Fruit fly (Drosophila melanogaster) whole organism, embryonic: Measurements from ENCODE around the gene CG31710.

ENCODE experiments used
- ATbp ChIP-seq: fragments of 200-800 bp; sonication (Bioruptor generic); optimal IDR thresholded peaks from 2 replicates; lab custom pipeline; 2017; ENCODE audit warnings: missing biosample characterization, mild to moderate bottlenecking, missing genetic modification characterization, missing genetic modification reagents
- Abd-B ChIP-seq: fragments of 200-800 bp; sonication (Bioruptor generic); optimal IDR thresholded peaks from 2 replicates; lab custom pipeline; 2018; ENCODE audit warnings: missing biosample characterization, mild to moderate bottlenecking, missing genetic modification characterization, moderate library complexity
- Asciz ChIP-seq: fragments of 200-800 bp; sonication (Bioruptor generic); optimal IDR thresholded peaks from 2 replicates; lab custom pipeline; 2017; ENCODE audit warnings: missing biosample characterization, mild to moderate bottlenecking, missing genetic modification characterization, missing genetic modification reagents
- Blimp-1 ChIP-seq: fragments of 200-800 bp; sonication (Bioruptor generic); optimal IDR thresholded peaks from 3 replicates; lab custom pipeline; 2018; ENCODE audit warnings: missing biosample characterization, missing genetic modification characterization, mild to moderate bottlenecking, moderate library complexity, missing genetic modification reagents
- CG1024 ChIP-seq: fragments of 200-800 bp; sonication (Bioruptor generic); IDR thresholded peaks from 2 replicates; pipeline ENCODE4 v1.3.6; 2022; ENCODE audit warnings: missing biosample characterization, missing genetic modification characterization
- CG10366 ChIP-seq: fragments of 200-800 bp; sonication (Bioruptor generic); IDR thresholded peaks from 2 replicates; pipeline ENCODE4 v1.3.6; 2022; ENCODE audit warnings: missing biosample characterization, missing genetic modification characterization
- CG13287 ChIP-seq: fragments of 200-800 bp; sonication (Bioruptor generic); IDR thresholded peaks from 2 replicates; pipeline ENCODE4 v1.3.6; 2022; ENCODE audit warnings: missing biosample characterization, missing genetic modification characterization; ENCODE audit not compliant: partially characterized antibody
- CG13775 ChIP-seq: fragments of 200-800 bp; sonication (Bioruptor generic); optimal IDR thresholded peaks from 3 replicates; lab custom pipeline; 2017; ENCODE audit warnings: missing biosample characterization, mild to moderate bottlenecking, missing genetic modification characterization
- CG13894 ChIP-seq: fragments of 200-800 bp; sonication (Bioruptor generic); optimal IDR thresholded peaks from 3 replicates; lab custom pipeline; 2018; ENCODE audit warnings: missing biosample characterization, mild to moderate bottlenecking, missing genetic modification characterization, moderate library complexity
- CG14050 ChIP-seq: fragments of 200-800 bp; sonication (Bioruptor generic); IDR thresholded peaks from 3 replicates; pipeline ENCODE4 v1.3.6; 2022; ENCODE audit warnings: missing biosample characterization, missing genetic modification characterization
- CG15011 ChIP-seq: fragments of 200-800 bp; sonication (Bioruptor generic); optimal IDR thresholded peaks from 3 replicates; lab custom pipeline; 2018; ENCODE audit warnings: missing biosample characterization, mild to moderate bottlenecking, missing genetic modification characterization
- CG1529 ChIP-seq: fragments of 200-800 bp; sonication (Bioruptor generic); optimal IDR thresholded peaks from 3 replicates; lab custom pipeline; 2018; ENCODE audit warnings: missing biosample characterization, missing genetic modification characterization
- CG15696 ChIP-seq: fragments of 200-800 bp; sonication (Bioruptor generic); optimal IDR thresholded peaks from 2 replicates; lab custom pipeline; 2019; ENCODE audit warnings: missing biosample characterization, mild to moderate bottlenecking, missing genetic modification characterization, moderate library complexity
- CG17361 ChIP-seq: fragments of 200-800 bp; sonication (Bioruptor generic); IDR thresholded peaks from 3 replicates; pipeline ENCODE4 v1.3.6; 2022; ENCODE audit warnings: missing biosample characterization, missing genetic modification characterization
- CG2116 ChIP-seq: fragments of 200-800 bp; sonication (Bioruptor generic); optimal IDR thresholded peaks from 3 replicates; lab custom pipeline; 2018; ENCODE audit warnings: missing biosample characterization, mild to moderate bottlenecking, missing genetic modification characterization
- CG6689 ChIP-seq: fragments of 200-800 bp; sonication (Bioruptor generic); IDR thresholded peaks from 2 replicates; pipeline ENCODE4 v1.3.6; 2022; ENCODE audit warnings: missing biosample characterization, missing genetic modification characterization
- CG8765 ChIP-seq: fragments of 200-800 bp; sonication (Bioruptor generic); IDR thresholded peaks from 2 replicates; pipeline ENCODE4 v1.3.6; 2022; ENCODE audit warnings: missing biosample characterization, missing genetic modification characterization
- CG9215 ChIP-seq: fragments of 200-800 bp; sonication (Bioruptor generic); IDR thresholded peaks from 2 replicates; pipeline ENCODE4 v1.3.6; 2022; ENCODE audit warnings: missing biosample characterization, missing genetic modification characterization
- CG9932 ChIP-seq: fragments of 200-800 bp; sonication (Bioruptor generic); IDR thresholded peaks from 2 replicates; pipeline ENCODE4 v1.3.6; 2022; ENCODE audit warnings: missing biosample characterization, missing genetic modification characterization
- Ets65A ChIP-seq: fragments of 200-800 bp; sonication (Bioruptor generic); peaks from one replicate; lab custom pipeline; 2016; ENCODE audit warnings: missing biosample characterization, missing genetic modification characterization
- Fer2 ChIP-seq: fragments of 200-800 bp; sonication (Bioruptor generic); optimal IDR thresholded peaks from 2 replicates; lab custom pipeline; 2018; ENCODE audit warnings: missing biosample characterization, mild to moderate bottlenecking, missing genetic modification characterization, moderate library complexity
- GATAe ChIP-seq: fragments of 200-800 bp; sonication (Bioruptor generic); conservative IDR thresholded peaks from 2 replicates; pipeline ENCODE4 v1.3.6; 2022; ENCODE audit warnings: missing biosample characterization, missing genetic modification characterization
- Gsc ChIP-seq: fragments of 200-800 bp; sonication (Bioruptor generic); IDR thresholded peaks from 2 replicates; pipeline ENCODE4 v1.3.6; 2022; ENCODE audit warnings: missing biosample characterization, missing genetic modification characterization
- Hand ChIP-seq: fragments of 200-800 bp; sonication (Bioruptor generic); optimal IDR thresholded peaks from 2 replicates; lab custom pipeline; 2017; ENCODE audit warnings: mild to moderate bottlenecking, missing biosample characterization, missing genetic modification reagents, missing genetic modification characterization
- Hr78 ChIP-seq, 2 experiments: fragments of 200-800 bp in 1 of 2; fragments of >200 bp in 1 of 2; sonication (Bioruptor generic) in 1 of 2; optimal IDR thresholded peaks; 2 replicates each; lab custom pipeline; 2017 to 2019; ENCODE audit warnings: missing biosample characterization in 2 of 2, missing genetic modification characterization in 2 of 2, mild to moderate bottlenecking in 1 of 2, moderate library complexity in 1 of 2
- Jarid2 ChIP-seq: fragments of 200-800 bp; sonication (Bioruptor generic); optimal IDR thresholded peaks from 3 replicates; lab custom pipeline; 2017; ENCODE audit warnings: mild to moderate bottlenecking, missing biosample characterization, missing genetic modification reagents, missing genetic modification characterization
- Lhr ChIP-seq: fragments of 200-800 bp; sonication (Bioruptor generic); optimal IDR thresholded peaks from 3 replicates; lab custom pipeline; 2017; ENCODE audit warnings: mild to moderate bottlenecking, missing biosample characterization, missing genetic modification reagents, missing genetic modification characterization
- Lpt ChIP-seq: fragments of >200 bp; optimal IDR thresholded peaks from 2 replicates; lab custom pipeline; 2018; ENCODE audit warnings: missing biosample characterization, missing genetic modification characterization
- Mad ChIP-seq: fragments of 200-800 bp; sonication (Bioruptor generic); optimal IDR thresholded peaks from 2 replicates; lab custom pipeline; 2016; ENCODE audit warnings: missing biosample characterization, missing genetic modification characterization
- Mrtf ChIP-seq: fragments of 200-800 bp; sonication (Bioruptor generic); IDR thresholded peaks from 3 replicates; pipeline ENCODE4 v1.3.6; 2022; ENCODE audit warnings: missing biosample characterization, missing genetic modification characterization
- Nf-YA ChIP-seq: fragments of 200-800 bp; sonication (Bioruptor generic); IDR thresholded peaks from 2 replicates; pipeline ENCODE4 v1.3.6; 2022; ENCODE audit warnings: missing biosample characterization, missing genetic modification characterization
- Sin3A ChIP-seq: fragments of >200 bp; optimal IDR thresholded peaks from 2 replicates; lab custom pipeline; 2018
- Taf1 ChIP-seq: fragments of 200-800 bp; sonication (Bioruptor generic); IDR thresholded peaks from 2 replicates; pipeline ENCODE4 v1.3.6; 2022; ENCODE audit warnings: missing biosample characterization, missing genetic modification characterization
- cato ChIP-seq: fragments of 200-800 bp; sonication (Bioruptor generic); optimal IDR thresholded peaks from 2 replicates; lab custom pipeline; 2016; ENCODE audit warnings: missing biosample characterization, missing genetic modification characterization, borderline replicate concordance
- chinmo ChIP-seq: fragments of 200-800 bp; sonication (Bioruptor generic); IDR thresholded peaks from 4 replicates; pipeline ENCODE4 v1.3.6; 2022; ENCODE audit warnings: missing biosample characterization, missing genetic modification characterization; ENCODE audit not compliant: partially characterized antibody
- ci ChIP-seq: fragments of 200-800 bp; sonication (Bioruptor generic); IDR thresholded peaks from 3 replicates; pipeline ENCODE4 v1.3.6; 2022; ENCODE audit warnings: missing biosample characterization, missing genetic modification characterization
- dm ChIP-seq: fragments of 200-800 bp; sonication (Bioruptor generic); optimal IDR thresholded peaks from 3 replicates; lab custom pipeline; 2016; ENCODE audit warnings: missing biosample characterization, missing genetic modification characterization
- gcm2 ChIP-seq: fragments of 200-800 bp; sonication (Bioruptor generic); optimal IDR thresholded peaks from 2 replicates; lab custom pipeline; 2016; ENCODE audit warnings: missing biosample characterization, missing genetic modification characterization
- gfzf ChIP-seq: fragments of 200-800 bp; sonication (Bioruptor generic); optimal IDR thresholded peaks from 2 replicates; lab custom pipeline; 2016; ENCODE audit warnings: missing biosample characterization, mild to moderate bottlenecking, missing genetic modification characterization, moderate library complexity
- gsb ChIP-seq: fragments of 200-800 bp; sonication (Bioruptor generic); IDR thresholded peaks from 2 replicates; pipeline ENCODE4 v1.3.6; 2022; ENCODE audit warnings: missing biosample characterization, missing genetic modification characterization
- h ChIP-seq: fragments of >200 bp; optimal IDR thresholded peaks from 2 replicates; lab custom pipeline; 2017
- her ChIP-seq: fragments of 200-800 bp; sonication (Bioruptor generic); optimal IDR thresholded peaks from 2 replicates; lab custom pipeline; 2016; ENCODE audit warnings: missing biosample characterization, missing genetic modification characterization
- kah ChIP-seq: fragments of 200-800 bp; sonication (Bioruptor generic); optimal IDR thresholded peaks from 2 replicates; lab custom pipeline; 2018; ENCODE audit warnings: missing biosample characterization, mild to moderate bottlenecking, missing genetic modification characterization
- lbe ChIP-seq: fragments of 200-800 bp; sonication (Bioruptor generic); optimal IDR thresholded peaks from 2 replicates; lab custom pipeline; 2016; ENCODE audit warnings: missing biosample characterization, mild to moderate bottlenecking, missing genetic modification characterization
- nerfin-1 ChIP-seq: fragments of 200-800 bp; sonication (Bioruptor generic); optimal IDR thresholded peaks from 3 replicates; lab custom pipeline; 2019; ENCODE audit warnings: missing biosample characterization, mild to moderate bottlenecking, missing genetic modification characterization, moderate library complexity
- pros ChIP-seq: fragments of 200-800 bp; sonication (Bioruptor generic); optimal IDR thresholded peaks from 3 replicates; lab custom pipeline; 2019; ENCODE audit warnings: missing biosample characterization, mild to moderate bottlenecking, missing genetic modification characterization, moderate library complexity
- ranshi ChIP-seq: fragments of 200-800 bp; sonication (Bioruptor generic); IDR thresholded peaks from 2 replicates; pipeline ENCODE4 v1.3.6; 2022; ENCODE audit warnings: missing biosample characterization, missing genetic modification characterization
- tgo ChIP-seq: fragments of 200-800 bp; sonication (Bioruptor generic); IDR thresholded peaks from 3 replicates; pipeline ENCODE4 v1.3.6; 2022; ENCODE audit warnings: missing biosample characterization, missing genetic modification characterization
- twi ChIP-seq: fragments of 200-800 bp; optimal IDR thresholded peaks from 2 replicates; lab custom pipeline; 2019; ENCODE audit warnings: missing biosample characterization, mild to moderate bottlenecking, missing genetic modification characterization, moderate library complexity

The CG31710 gene

dm6 chr2L:9692364-9693348 is 13.1 kb downstream of the CG31710 start (continued):
- TF ChIP-seq cato (GFP tag; lab: Kevin White, UChicago): no peak
- peak; percentile 21 for TF ChIP-seq CG2116 (GFP tag; lab: Kevin White, UChicago)
- TF ChIP-seq ATbp (GFP tag; lab: Kevin White, UChicago): peak; percentile 12
- peak; percentile 54; the same call in 1 of the 2 replicates for TF ChIP-seq CG1024 (GFP tag; lab: Robert Waterston, UW)
- peak; percentile 58 for TF ChIP-seq Nf-YA (GFP tag; lab: Robert Waterston, UW)
- TF ChIP-seq CG13287: peak; percentile 10; the same call in 1 of the 2 replicates
- TF ChIP-seq Ets65A (GFP tag; lab: Kevin White, UChicago): no peak
- no peak; the same call in none of the 2 replicates for TF ChIP-seq CG9215 (GFP tag; lab: Robert Waterston, UW)
- TF ChIP-seq her (GFP tag; lab: Kevin White, UChicago): no peak
- peak; percentile 82 for TF ChIP-seq ranshi (GFP tag; lab: Robert Waterston, UW)
- TF ChIP-seq CG9932 (GFP tag; lab: Robert Waterston, UW): peak; percentile 89
- TF ChIP-seq gcm2 (GFP tag; lab: Kevin White, UChicago): no peak
- TF ChIP-seq kah (GFP tag; lab: Kevin White, UChicago): no peak
- peak; percentile 29 for TF ChIP-seq Abd-B
- TF ChIP-seq lbe (GFP tag; lab: Kevin White, UChicago): peak; percentile 41
- TF ChIP-seq chinmo (GFP tag; lab: Robert Waterston, UW): peak; percentile 97; the same call in 3 of the 4 replicates
- TF ChIP-seq Taf1: peak; percentile 57
- TF ChIP-seq h: no peak
- TF ChIP-seq Blimp-1 (GFP tag; lab: Kevin White, UChicago): peak; percentile 53
- peak; percentile 78 for TF ChIP-seq gsb (GFP tag; lab: Robert Waterston, UW)
- TF ChIP-seq Hr78 (GFP tag; optimal IDR thresholded peaks at IDR 0.05; lab: Kevin White, UChicago): no peak
- TF ChIP-seq tgo: peak; percentile 88
- no peak for TF ChIP-seq Mad
- peak; percentile 76 for TF ChIP-seq CG10366 (GFP tag; lab: Robert Waterston, UW)
- peak; percentile 81 for TF ChIP-seq CG6689 (GFP tag; lab: Robert Waterston, UW)
- no peak for TF ChIP-seq Fer2 (tag; lab: Kevin White, UChicago)
- peak; percentile 55 for TF ChIP-seq CG13775 (GFP tag; lab: Kevin White, UChicago)
- TF ChIP-seq Jarid2 (GFP tag; lab: Kevin White, UChicago): no peak
- TF ChIP-seq CG15696: no peak
- no peak for TF ChIP-seq Lpt (GFP tag; lab: Kevin White, UChicago)
- TF ChIP-seq CG13894 (tag; lab: Kevin White, UChicago): no peak
- no peak for TF ChIP-seq gfzf (GFP tag; lab: Kevin White, UChicago)
- peak; percentile 28; the same call in 1 of the 3 replicates for TF ChIP-seq Mrtf
- peak; percentile 74 for TF ChIP-seq CG14050 (GFP tag; lab: Robert Waterston, UW)
- no peak for TF ChIP-seq Gsc (GFP tag; lab: Robert Waterston, UW)
- TF ChIP-seq CG1529 (GFP tag; lab: Kevin White, UChicago): no peak
- no peak for TF ChIP-seq pros
- peak; percentile 58; the same call in 1 of the 3 replicates for TF ChIP-seq CG17361 (GFP tag; lab: Robert Waterston, UW)
- peak; percentile 27 for TF ChIP-seq CG15011 (GFP tag; lab: Kevin White, UChicago)
- TF ChIP-seq CG8765: no peak; the same call in 1 of the 2 replicates
- TF ChIP-seq dm (GFP tag; lab: Kevin White, UChicago): no peak
- TF ChIP-seq twi (tag; lab: Kevin White, UChicago): no peak
- TF ChIP-seq Asciz (GFP tag; lab: Kevin White, UChicago): no peak
- no peak for TF ChIP-seq nerfin-1 (tag; lab: Kevin White, UChicago)
- TF ChIP-seq Hand (GFP tag; lab: Kevin White, UChicago): peak; percentile 54
- TF ChIP-seq Lhr: no peak
- TF ChIP-seq ci: peak; percentile 69
- no peak for TF ChIP-seq Sin3A (lab: Kevin White, UChicago)
- TF ChIP-seq GATAe (GFP tag; lab: Robert Waterston, UW): no peak; the same call in 1 of the 2 replicates
